Worm (Caenorhabditis elegans) whole organism, L2 larva: ENCODE measurements around the gene abu-2.
A peak's percentile ranks its signal among the peaks of the same experiment; 100 is the strongest.

Experiments
- alr-1 ChIP-seq: fragments of 150-350 bp; optimal IDR thresholded peaks from 2 replicates; lab custom pipeline; 2014; ENCODE audit warnings: missing biosample characterization, missing genetic modification characterization
- aly-2 ChIP-seq: fragments of 150-350 bp; optimal IDR thresholded peaks from 2 replicates; lab custom pipeline; 2014; ENCODE audit warnings: missing biosample characterization, missing genetic modification characterization
- blmp-1 ChIP-seq: sonication (generic microtip); optimal IDR thresholded peaks from 2 replicates; lab custom pipeline; 2017; ENCODE audit warnings: missing genetic modification characterization, mild to moderate bottlenecking, missing compliant biosample characterization, antibody characterized with exemption, moderate library complexity; ENCODE audit not compliant: insufficient read depth
- nhr-12 ChIP-seq: fragments of 150-350 bp; optimal IDR thresholded peaks from 2 replicates; lab custom pipeline; 2014; ENCODE audit warnings: missing biosample characterization, missing genetic modification characterization
- nhr-237 ChIP-seq: fragments of 150-350 bp; optimal IDR thresholded peaks from 2 replicates; lab custom pipeline; 2014; ENCODE audit warnings: missing biosample characterization, missing genetic modification characterization
- nhr-25 ChIP-seq: fragments of 150-350 bp; sonication (generic microtip); optimal IDR thresholded peaks from 3 replicates; lab custom pipeline; 2014; ENCODE audit warnings: missing biosample characterization, missing genetic modification characterization
- skn-1 ChIP-seq: sonication (generic microtip); optimal IDR thresholded peaks from 2 replicates; lab custom pipeline; 2017; ENCODE audit warnings: missing biosample characterization, missing genetic modification characterization
- snpc-4 ChIP-seq: fragments of 150-350 bp; optimal IDR thresholded peaks from 2 replicates; lab custom pipeline; 2014; ENCODE audit warnings: missing biosample characterization, missing genetic modification characterization

DNA sequence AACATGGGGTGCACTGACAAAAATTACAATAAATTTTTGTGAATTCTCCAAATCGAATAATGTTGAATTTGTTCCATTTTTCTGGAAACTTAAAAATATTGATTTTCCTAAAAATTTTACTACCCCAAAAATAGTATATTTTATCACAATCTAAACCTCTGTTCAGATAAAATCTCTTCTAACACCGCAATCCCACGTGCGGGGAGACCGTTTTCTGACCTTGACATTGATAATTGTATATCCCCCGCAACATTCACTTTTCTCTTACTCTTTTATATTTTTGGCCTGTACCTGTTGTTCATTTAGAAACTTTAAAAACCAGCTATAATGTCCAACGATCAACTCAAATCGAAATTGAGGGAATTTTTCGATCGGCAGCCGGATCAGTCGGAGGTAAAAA, 48.3 kb upstream of the abu-2 start, which contains the start of gene D1005.2:
- TF ChIP-seq blmp-1 (tag; lab: Kevin White, UChicago) (peak; percentile 63), nhr-25 (tag; lab: Kevin White, UChicago) (peak; percentile 20), aly-2 (tag; lab: Kevin White, UChicago) (no peak), nhr-237 (no peak), snpc-4 (tag; lab: Kevin White, UChicago) (no peak), nhr-12 (tag; lab: Kevin White, UChicago) (no peak), alr-1 (no peak), skn-1 (tag; lab: Kevin White, UChicago) (no peak)
